Worm (Caenorhabditis elegans) whole organism, L4 larva: ENCODE data around the gene nlp-78.

Experiments
- F49E8.2 ChIP-seq: sonication (generic microtip); optimal IDR thresholded peaks from 2 replicates; lab custom pipeline; 2016; ENCODE audit warnings: missing compliant biosample characterization, mild to moderate bottlenecking, missing genetic modification characterization, borderline replicate concordance
- dpl-1 ChIP-seq: fragments of 150-350 bp; optimal IDR thresholded peaks from 2 replicates; lab custom pipeline; 2014; ENCODE audit warnings: missing biosample characterization, missing genetic modification reagents, missing genetic modification characterization
- lin-39 ChIP-seq: fragments of 150-350 bp; optimal IDR thresholded peaks from 2 replicates; lab custom pipeline; 2014; ENCODE audit warnings: missing biosample characterization, missing genetic modification reagents, missing genetic modification characterization
- mxl-2 ChIP-seq: fragments of 200-800 bp; sonication (Bioruptor generic); conservative IDR thresholded peaks from 2 replicates; pipeline ENCODE4 v1.3.6; 2022; ENCODE audit warnings: missing genetic modification reagents, missing genetic modification characterization, missing compliant biosample characterization
- pqm-1 ChIP-seq: sonication (generic microtip); optimal IDR thresholded peaks from 2 replicates; lab custom pipeline; 2017; ENCODE audit warnings: missing biosample characterization, missing genetic modification characterization
- unc-39 ChIP-seq: sonication (generic microtip); optimal IDR thresholded peaks from 2 replicates; lab custom pipeline; 2017; ENCODE audit warnings: missing biosample characterization, missing genetic modification characterization

- TF ChIP-seq pqm-1 (tag; lab: Kevin White, UChicago), result no peak
- TF ChIP-seq F49E8.2, result no peak
- no peak for TF ChIP-seq lin-39 (tag; lab: Kevin White, UChicago)
- TF ChIP-seq unc-39 (tag; lab: Kevin White, UChicago), result no peak
- TF ChIP-seq mxl-2 (GFP tag; lab: Robert Waterston, UW), result no peak
- TF ChIP-seq dpl-1 (GFP tag; lab: Kevin White, UChicago), result no peak
These were observed 7.8 kb downstream of the nlp-78 start for ce11 chrII:9143795-9144194.
